Worm (Caenorhabditis elegans): ENCODE measurements around the gene mob-1.

ce11 chrIV:11902832-11903231, 42.5 kb downstream of the mob-1 start:
- TF ChIP-seq php-3 (GFP tag; IDR thresholded peaks at IDR 0.05) (no peak), zip-11 (GFP tag; IDR thresholded peaks at IDR 0.05) (no peak), ces-1 (GFP tag; optimal IDR thresholded peaks at IDR 0.05) (no peak), nhr-6 (tag; optimal IDR thresholded peaks at IDR 0.05) (no peak), nhr-11 (tag; optimal IDR thresholded peaks at IDR 0.05) (no peak), pqm-1 (tag; optimal IDR thresholded peaks at IDR 0.05) (no peak), snpc-4 (tag; optimal IDR thresholded peaks at IDR 0.05) (no peak), dve-1 (tag; optimal IDR thresholded peaks at IDR 0.05; ENCODE audit: insufficient read depth) (peak; percentile 27), lin-13 (GFP tag; optimal IDR thresholded peaks at IDR 0.05) (no peak), F44E2.7 (GFP tag; IDR thresholded peaks at IDR 0.05) (no peak), fos-1 (tag; optimal IDR thresholded peaks at IDR 0.05) (no peak)
